Worm (Caenorhabditis elegans): ENCODE results near the gene lsm-7.
A peak's percentile ranks its signal among the peaks of the same experiment; 100 is the strongest.

lsm-7 gene

DNA sequence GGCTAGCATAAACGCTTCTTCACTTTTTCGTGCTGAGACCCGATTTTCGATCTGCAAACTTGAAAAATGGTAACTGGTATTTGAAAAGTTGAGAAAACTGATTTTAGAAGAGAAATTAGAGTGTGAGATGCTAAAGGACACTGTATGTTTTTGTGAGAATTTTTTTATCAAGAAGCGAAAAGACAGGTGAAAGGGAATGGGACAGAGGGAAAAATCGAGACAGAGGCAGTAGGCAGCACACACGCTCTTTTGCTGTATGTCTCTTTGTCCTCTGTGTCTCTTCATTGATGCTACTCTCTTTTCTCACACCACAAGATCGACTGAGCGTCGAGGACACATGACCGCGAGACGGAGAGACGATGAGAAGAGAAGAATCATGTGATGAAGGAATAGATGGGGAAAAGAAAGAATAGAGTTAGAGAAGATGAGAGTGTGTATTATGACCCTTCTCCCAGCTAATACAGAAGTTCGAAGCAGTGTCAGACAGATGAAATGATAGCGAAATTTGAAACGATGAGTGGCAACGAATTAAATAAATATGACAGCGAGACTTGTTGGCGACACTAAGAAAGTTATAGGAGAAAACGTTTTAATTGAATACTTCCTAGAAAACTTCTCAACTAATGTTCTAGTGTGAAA, 2.7 kb downstream of the lsm-7 start, which contains the start of gene lgg-2 (continued):
- TF ChIP-seq efl-1 (GFP tag; optimal IDR thresholded peaks at IDR 0.05) (no peak), ztf-6 (GFP tag; IDR thresholded peaks at IDR 0.05) (0 out of 2 replicates have a peak, but pooled peaks have one; percentile 24), ztf-22 (GFP tag; optimal IDR thresholded peaks at IDR 0.05) (peak; percentile 87), attf-3 (GFP tag; conservative IDR thresholded peaks at IDR 0.05) (peak; percentile 31; the same call in 1 of the 2 replicates), nhr-80 (tag; optimal IDR thresholded peaks at IDR 0.05) (peak; percentile 92), T07F8.4 (tag; optimal IDR thresholded peaks at IDR 0.05) (no peak), somi-1 (GFP tag; optimal IDR thresholded peaks at IDR 0.05) (peak; percentile 95), unc-130 (GFP tag; optimal IDR thresholded peaks at IDR 0.05) (no peak), egl-18 (GFP tag; IDR thresholded peaks at IDR 0.05) (no peak), F49E8.2 (tag; optimal IDR thresholded peaks at IDR 0.05; ENCODE audit: insufficient read depth) (no peak), sea-2 (GFP tag; IDR thresholded peaks at IDR 0.05) (no peak), lag-1 (GFP tag; IDR thresholded peaks at IDR 0.05) (no peak), F52B5.7 (tag; optimal IDR thresholded peaks at IDR 0.05) (no peak), cebp-2 (GFP tag; IDR thresholded peaks at IDR 0.05) (no peak), unc-62 (GFP tag; optimal IDR thresholded peaks at IDR 0.05) (peak; percentile 68), dpl-1 (GFP tag; optimal IDR thresholded peaks at IDR 0.05) (no peak), pha-4 (tag; optimal IDR thresholded peaks at IDR 0.05) (peak; percentile 67), nhr-120 (GFP tag; IDR thresholded peaks at IDR 0.05) (no peak), attf-5 (GFP tag; optimal IDR thresholded peaks at IDR 0.05) (peak; percentile 86), B0035.1 (tag; optimal IDR thresholded peaks at IDR 0.05) (peak; percentile 35), D2030.7 (GFP tag; IDR thresholded peaks at IDR 0.05) (no peak), madf-10 (tag; optimal IDR thresholded peaks at IDR 0.05) (peak; percentile 85), ceh-40 (GFP tag; IDR thresholded peaks at IDR 0.05) (no peak), B0019.2 (GFP tag; conservative IDR thresholded peaks at IDR 0.05) (no peak), ztf-18 (tag; optimal IDR thresholded peaks at IDR 0.05) (peak; percentile 81), snpc-4 (GFP tag; optimal IDR thresholded peaks at IDR 0.05) (no peak), snpc-4 (tag; optimal IDR thresholded peaks at IDR 0.05) (peak in 3 of 4 experiments; percentile 25 to 71 (median 67)), xnd-1 (tag; optimal IDR thresholded peaks at IDR 0.05) (no peak), F57C9.4 (tag; optimal IDR thresholded peaks at IDR 0.05) (no peak), rpc-1 (optimal IDR thresholded peaks at IDR 0.05) (peak; percentile 5), rpc-1 (tag; optimal IDR thresholded peaks at IDR 0.05) (no peak), die-1 (tag; optimal IDR thresholded peaks at IDR 0.05) (peak; percentile 21), aptf-2 (GFP tag; conservative IDR thresholded peaks at IDR 0.05) (no peak), ztf-26 (tag; optimal IDR thresholded peaks at IDR 0.05) (peak; percentile 84)

DNA sequence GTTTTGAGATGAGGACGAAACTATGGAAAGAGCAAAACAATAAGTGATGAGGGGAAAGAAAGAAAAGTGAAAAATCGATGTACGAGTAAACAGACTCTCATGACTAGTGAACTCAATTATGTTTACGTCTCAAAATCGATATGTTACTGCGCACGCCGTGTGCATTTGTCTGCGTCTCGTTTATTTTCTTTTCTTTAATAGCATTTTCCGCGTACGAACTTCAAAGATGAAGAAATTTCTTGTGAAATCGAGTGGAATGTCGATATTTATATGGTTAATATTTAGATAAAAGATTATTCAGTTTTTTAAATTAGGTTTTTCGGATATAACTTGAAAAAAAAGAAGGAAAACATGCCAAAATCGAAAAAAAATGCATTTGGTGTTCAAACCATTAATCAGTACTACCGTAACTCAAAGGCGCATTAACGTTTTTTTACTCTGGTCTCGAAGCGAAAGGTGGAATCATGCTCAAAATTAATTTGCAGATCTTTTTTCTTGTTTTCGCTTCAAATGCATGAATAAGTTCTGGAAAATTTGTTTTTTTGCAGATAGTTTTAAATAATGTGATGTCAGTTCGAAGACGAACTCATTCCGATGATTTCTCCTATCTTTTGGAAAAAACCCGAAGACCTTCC, 3.7 kb downstream of the lsm-7 start, which contains the start of gene fic-1:
Gene fic-1, plus strand, starts transcription at position 549 of the 635 bp plus-strand sequence.
- TF ChIP-seq ceh-27 (GFP tag; optimal IDR thresholded peaks at IDR 0.05), result peak; percentile 31
- no peak for TF ChIP-seq egl-18 (GFP tag; IDR thresholded peaks at IDR 0.05)
- peak; percentile 86 for TF ChIP-seq madf-6 (GFP tag; IDR thresholded peaks at IDR 0.05)
- TF ChIP-seq Y67H2A.10 (GFP tag; conservative IDR thresholded peaks at IDR 0.05), result no peak
- no peak for TF ChIP-seq Y56A3A.18 (GFP tag; IDR thresholded peaks at IDR 0.05)
- no peak for TF ChIP-seq snpc-4 (GFP tag; optimal IDR thresholded peaks at IDR 0.05)
- peak in 2 of 4 experiments; percentile 2 to 15 for TF ChIP-seq snpc-4 (tag; optimal IDR thresholded peaks at IDR 0.05)
- TF ChIP-seq B0035.1 (tag; optimal IDR thresholded peaks at IDR 0.05), result no peak
- peak; percentile 81 for TF ChIP-seq xnd-1 (tag; optimal IDR thresholded peaks at IDR 0.05)
- TF ChIP-seq aptf-3 (GFP tag; IDR thresholded peaks at IDR 0.05), result no peak
- no peak for TF ChIP-seq ztf-3 (GFP tag; optimal IDR thresholded peaks at IDR 0.05)
- TF ChIP-seq Y53F4B.3 (GFP tag; IDR thresholded peaks at IDR 0.05), result no peak
- TF ChIP-seq lsl-1 (GFP tag; optimal IDR thresholded peaks at IDR 0.05), result peak; percentile 86
- peak; percentile 14 for TF ChIP-seq madf-10 (tag; optimal IDR thresholded peaks at IDR 0.05)
- TF ChIP-seq nfyb-1 (GFP tag; IDR thresholded peaks at IDR 0.05), result 0 out of 2 replicates have a peak, but pooled peaks have one; percentile 41
- TF ChIP-seq K12H6.12 (tag; optimal IDR thresholded peaks at IDR 0.05), result peak; percentile 49
- no peak for TF ChIP-seq die-1 (tag; optimal IDR thresholded peaks at IDR 0.05)
- TF ChIP-seq ceh-100 (GFP tag; IDR thresholded peaks at IDR 0.05), result no peak
- no peak for TF ChIP-seq ztf-28 (GFP tag; IDR thresholded peaks at IDR 0.05)
- TF ChIP-seq unc-62 (GFP tag; optimal IDR thresholded peaks at IDR 0.05), result peak; percentile 48
- peak; percentile 59 for TF ChIP-seq ztf-18 (tag; optimal IDR thresholded peaks at IDR 0.05)
- TF ChIP-seq lin-35 (GFP tag; optimal IDR thresholded peaks at IDR 0.05), result peak in 1 of 3 experiments; percentile 64

Measured in whole organism, young adult.